Worm (Caenorhabditis elegans): Measurements from ENCODE around the gene srh-266.
A peak's percentile ranks its signal among the peaks of the same experiment; 100 is the strongest.

- TF ChIP-seq unc-62 (GFP tag; optimal IDR thresholded peaks at IDR 0.05) (no peak), fos-1 (tag; optimal IDR thresholded peaks at IDR 0.05) (no peak), alr-1 (tag; optimal IDR thresholded peaks at IDR 0.05; ENCODE audit: borderline replicate concordance) (no peak), blmp-1 (tag; optimal IDR thresholded peaks at IDR 0.05) (peak; percentile 29), nhr-84 (tag; optimal IDR thresholded peaks at IDR 0.05) (no peak), pax-3 (tag; optimal IDR thresholded peaks at IDR 0.05) (no peak), nhr-237 (tag; optimal IDR thresholded peaks at IDR 0.05) (no peak), ceh-82 (tag; optimal IDR thresholded peaks at IDR 0.05) (no peak), ces-1 (GFP tag; optimal IDR thresholded peaks at IDR 0.05) (no peak), ceh-90 (tag; optimal IDR thresholded peaks at IDR 0.05) (no peak), lir-3 (tag; optimal IDR thresholded peaks at IDR 0.05; ENCODE audit: poor library complexity) (no peak), lin-14 (GFP tag; optimal IDR thresholded peaks at IDR 0.05) (no peak), dpl-1 (GFP tag; optimal IDR thresholded peaks at IDR 0.05) (no peak)
These were observed 2.9 kb downstream of the srh-266 start, which contains the start of gene nhr-180 for ce11 chrV:667459-667858.

Data from whole organism, L1 larva.